ENCODE assay signal across 2 fruit fly cellular contexts in genomic region chrX:12663464-12663938, dm6.
TF ChIP-seq lines count a peak whose summit lies in the region.

No protein-coding gene starts in this region.

TF ChIP-seq in whole organism, embryonic, 481 proteins besides CTCF, POLR2A, EP300 and RAD21 (continued from another document):
- peak; percentile 86 for TF ChIP-seq kni (GFP tag; optimal IDR thresholded peaks at IDR 0.05; lab: Kevin White, UChicago)
- peak; percentile 18 for TF ChIP-seq CG8924 (tag; optimal IDR thresholded peaks at IDR 0.05; lab: Kevin White, UChicago)
- peak; percentile 87 for TF ChIP-seq CG4360 (GFP tag; IDR thresholded peaks at IDR 0.05; lab: Robert Waterston, UW)
- no peak for TF ChIP-seq odd (GFP tag; optimal IDR thresholded peaks at IDR 0.05; lab: Kevin White, UChicago)
- TF ChIP-seq CG10543 (GFP tag; optimal IDR thresholded peaks at IDR 0.05; lab: Kevin White, UChicago), result peak; percentile 2
- TF ChIP-seq Deaf1 (tag; optimal IDR thresholded peaks at IDR 0.05; lab: Kevin White, UChicago), result peak; percentile 60
- no peak for TF ChIP-seq lbe (GFP tag; optimal IDR thresholded peaks at IDR 0.05; lab: Kevin White, UChicago)
- TF ChIP-seq zf30C (GFP tag; optimal IDR thresholded peaks at IDR 0.05; lab: Kevin White, UChicago), result peak; percentile 31
- peak; percentile 79 for TF ChIP-seq crol (GFP tag; IDR thresholded peaks at IDR 0.05; lab: Robert Waterston, UW)
- no peak for TF ChIP-seq chif (GFP tag; optimal IDR thresholded peaks at IDR 0.05; lab: Kevin White, UChicago)
- TF ChIP-seq Hr39 (optimal IDR thresholded peaks at IDR 0.05; lab: Kevin White, UChicago), result no peak
- TF ChIP-seq pros (GFP tag; optimal IDR thresholded peaks at IDR 0.05; lab: Kevin White, UChicago), result peak; percentile 98

TF ChIP-seq in whole organism, prepupa, 60 proteins besides CTCF, POLR2A, EP300 and RAD21 (continued from another document):
- no peak for TF ChIP-seq CG16779 (tag; optimal IDR thresholded peaks at IDR 0.05; lab: Kevin White, UChicago)
- TF ChIP-seq CG6792 (GFP tag; optimal IDR thresholded peaks at IDR 0.05; lab: Kevin White, UChicago), result no peak
- no peak for TF ChIP-seq Hr4 (GFP tag; optimal IDR thresholded peaks at IDR 0.05; lab: Kevin White, UChicago)
- peak; percentile 62 for TF ChIP-seq ss (GFP tag; optimal IDR thresholded peaks at IDR 0.05; lab: Kevin White, UChicago)
- TF ChIP-seq CG3032 (tag; optimal IDR thresholded peaks at IDR 0.05; lab: Kevin White, UChicago), result peak; percentile 30
- TF ChIP-seq Eip75B (GFP tag; optimal IDR thresholded peaks at IDR 0.05; lab: Kevin White, UChicago), result no peak
- no peak for TF ChIP-seq Smox (GFP tag; optimal IDR thresholded peaks at IDR 0.05; lab: Kevin White, UChicago)
- TF ChIP-seq CG9139 (GFP tag; optimal IDR thresholded peaks at IDR 0.05; lab: Kevin White, UChicago), result peak; percentile 42
- TF ChIP-seq Lpt (GFP tag; optimal IDR thresholded peaks at IDR 0.05; lab: Kevin White, UChicago), result no peak
- TF ChIP-seq Gug (GFP tag; IDR thresholded peaks at IDR 0.05; lab: Robert Waterston, UW), result no peak
- no peak for TF ChIP-seq CG8319 (GFP tag; optimal IDR thresholded peaks at IDR 0.05; lab: Kevin White, UChicago)
- peak; percentile 46 for TF ChIP-seq CG1621 (tag; optimal IDR thresholded peaks at IDR 0.05; lab: Kevin White, UChicago)
- no peak for TF ChIP-seq CG11902 (GFP tag; optimal IDR thresholded peaks at IDR 0.05; lab: Kevin White, UChicago)
